Worm (Caenorhabditis elegans): ENCODE results near the gene Y75B8A.32.

The Y75B8A.32 gene

DNA sequence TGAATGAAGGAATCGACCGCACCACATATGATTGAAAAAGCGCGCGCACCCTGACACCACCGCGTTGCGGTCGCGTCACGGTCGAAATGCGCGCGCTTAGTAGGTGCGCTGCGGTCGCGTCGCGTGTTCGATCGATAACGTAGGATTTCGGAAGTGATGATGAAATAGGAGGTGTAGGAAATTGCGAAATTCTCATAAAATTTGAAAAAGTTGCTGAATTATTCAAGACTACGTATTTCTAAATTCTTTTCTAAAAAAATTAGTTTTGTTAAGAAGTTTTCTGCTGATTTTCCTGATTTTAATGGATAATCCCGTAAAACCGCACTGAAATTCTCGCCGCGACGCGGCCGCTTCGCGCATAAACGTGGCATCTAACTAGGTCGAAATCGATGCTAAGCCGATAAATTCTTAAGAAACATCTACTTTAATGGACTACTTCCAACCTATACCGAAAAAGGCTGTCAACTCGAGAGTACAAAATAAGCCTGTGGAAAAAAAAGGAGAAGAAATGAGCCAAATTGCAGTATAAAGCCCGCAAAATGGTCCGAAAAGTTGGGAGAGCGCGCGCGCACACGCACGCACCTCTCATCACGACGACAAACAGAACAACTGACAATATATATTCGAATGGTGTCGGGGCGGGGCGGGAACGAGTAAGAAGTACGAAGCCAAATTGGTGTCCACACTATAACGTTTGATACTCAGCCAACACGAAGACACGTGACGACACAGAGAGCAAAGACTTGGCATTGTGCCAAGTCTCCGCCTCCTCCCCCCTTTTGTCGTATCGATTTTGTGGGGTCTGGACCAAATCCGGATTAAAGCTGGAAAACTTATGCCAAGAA lies 10.3 kb upstream of the Y75B8A.32 start, which contains the start of gene his-72 (continued):
- peak; percentile 28; the same call in 1 of the 2 replicates for TF ChIP-seq mcd-1 (GFP tag; IDR thresholded peaks at IDR 0.05)
- 0 out of 2 replicates have a peak, but pooled peaks have one; percentile 5 for TF ChIP-seq let-526 (GFP tag; IDR thresholded peaks at IDR 0.05)
- TF ChIP-seq efl-1 (GFP tag; optimal IDR thresholded peaks at IDR 0.05), result peak; percentile 56
- no peak for TF ChIP-seq snpc-4 (GFP tag; optimal IDR thresholded peaks at IDR 0.05)
- peak in 1 of 4 experiments; percentile 4 for TF ChIP-seq snpc-4 (tag; optimal IDR thresholded peaks at IDR 0.05)
- TF ChIP-seq hmg-1.2 (GFP tag; IDR thresholded peaks at IDR 0.05), result peak; percentile 38; the same call in 1 of the 2 replicates
- TF ChIP-seq ztf-28 (GFP tag; IDR thresholded peaks at IDR 0.05), result no peak
- TF ChIP-seq egrh-3 (GFP tag; IDR thresholded peaks at IDR 0.05), result no peak
- TF ChIP-seq cebp-2 (GFP tag; IDR thresholded peaks at IDR 0.05), result 0 out of 2 replicates have a peak, but pooled peaks have one; percentile 17
- TF ChIP-seq nfyb-1 (GFP tag; IDR thresholded peaks at IDR 0.05), result peak; percentile 61; the same call in 1 of the 2 replicates
- peak; percentile 15; the same call in 1 of the 2 replicates for TF ChIP-seq F33H1.4 (GFP tag; IDR thresholded peaks at IDR 0.05)
- no peak for TF ChIP-seq tbx-9 (tag; optimal IDR thresholded peaks at IDR 0.05; ENCODE audit: borderline replicate concordance)
- peak; percentile 74 for TF ChIP-seq ama-1 (optimal IDR thresholded peaks at IDR 0.05)
- no peak for TF ChIP-seq ama-1 (GFP tag; optimal IDR thresholded peaks at IDR 0.05)
- peak; percentile 95 for TF ChIP-seq madf-3 (GFP tag; IDR thresholded peaks at IDR 0.05)
- 0 out of 2 replicates have a peak, but pooled peaks have one; percentile 38 for TF ChIP-seq dox-1 (GFP tag; IDR thresholded peaks at IDR 0.05)
- peak; percentile 31; the same call in 1 of the 2 replicates for TF ChIP-seq lin-26 (GFP tag; IDR thresholded peaks at IDR 0.05)
- TF ChIP-seq atf-7 (tag; optimal IDR thresholded peaks at IDR 0.05), result peak; percentile 2
- TF ChIP-seq lin-54 (GFP tag; optimal IDR thresholded peaks at IDR 0.05), result peak; percentile 21
- peak; percentile 84 for TF ChIP-seq cebp-1 (GFP tag; IDR thresholded peaks at IDR 0.05)
- peak; percentile 95 for TF ChIP-seq cebp-1 (tag; optimal IDR thresholded peaks at IDR 0.05)

DNA sequence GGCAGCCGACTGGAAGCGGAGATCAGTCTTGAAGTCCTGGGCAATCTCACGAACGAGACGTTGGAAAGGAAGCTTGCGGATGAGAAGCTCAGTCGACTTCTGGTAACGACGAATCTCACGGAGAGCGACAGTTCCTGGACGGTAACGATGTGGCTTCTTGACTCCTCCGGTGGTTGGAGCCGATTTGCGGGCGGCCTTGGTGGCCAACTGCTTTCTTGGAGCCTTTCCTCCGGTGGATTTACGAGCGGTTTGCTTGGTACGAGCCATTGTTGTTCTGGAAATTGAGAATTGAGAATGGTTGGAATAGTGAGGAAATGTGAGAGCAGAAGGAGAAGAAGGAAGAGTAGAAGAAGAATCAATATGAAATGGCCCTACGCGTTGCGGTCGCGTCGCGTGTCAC lies 9.5 kb upstream of the Y75B8A.32 start:
- no peak for TF ChIP-seq snpc-1.1 (tag; optimal IDR thresholded peaks at IDR 0.05; ENCODE audit: insufficient read depth)
- no peak for TF ChIP-seq T07F8.4 (tag; optimal IDR thresholded peaks at IDR 0.05)
- 0 out of 2 replicates have a peak, but pooled peaks have one; percentile 31 for TF ChIP-seq ekl-4 (GFP tag; IDR thresholded peaks at IDR 0.05)
- no peak for TF ChIP-seq attf-6 (GFP tag; IDR thresholded peaks at IDR 0.05)
- TF ChIP-seq nfya-1 (tag; optimal IDR thresholded peaks at IDR 0.05; ENCODE audit: borderline replicate concordance, insufficient read depth), result no peak

DNA sequence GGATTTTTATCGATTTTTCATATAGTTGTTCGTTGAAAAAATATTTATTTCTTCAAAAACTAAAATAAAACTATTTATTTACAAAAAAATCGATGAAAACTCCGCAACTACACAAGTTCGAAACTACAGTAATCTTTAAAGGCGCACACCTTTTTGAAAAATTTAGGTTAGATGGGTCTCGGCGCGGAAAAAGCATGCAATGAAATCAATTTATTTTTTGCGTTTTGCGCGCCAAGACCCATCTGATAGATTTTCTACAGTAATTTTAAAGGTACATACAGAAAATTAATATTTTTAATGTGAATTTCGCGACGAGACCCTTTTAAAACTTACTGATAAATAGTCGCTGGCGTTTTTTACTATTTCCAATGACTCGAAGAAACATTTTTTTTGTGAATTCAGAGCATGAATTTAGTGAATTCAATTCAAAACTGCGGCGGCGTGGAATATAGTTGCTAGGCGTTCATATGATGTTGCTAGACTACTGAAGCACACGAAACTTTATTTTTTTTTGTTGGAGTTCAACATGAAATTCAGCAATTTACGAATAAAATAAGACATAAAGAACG lies 8.7 kb upstream of the Y75B8A.32 start, which contains the start of gene Y75B8A.33:
Y75B8A.33 (minus strand) TSS at position 385 of the 569 bp plus-strand sequence.
- TF ChIP-seq F57A8.1 (GFP tag; optimal IDR thresholded peaks at IDR 0.05), result no peak
- TF ChIP-seq him-1 (tag; optimal IDR thresholded peaks at IDR 0.05), result peak; percentile 29
- TF ChIP-seq F49E8.2 (tag; optimal IDR thresholded peaks at IDR 0.05; ENCODE audit: insufficient read depth), result no peak
- no peak for TF ChIP-seq nhr-80 (tag; optimal IDR thresholded peaks at IDR 0.05)
- TF ChIP-seq D2030.7 (GFP tag; IDR thresholded peaks at IDR 0.05), result peak; percentile 44; the same call in 1 of the 2 replicates
- TF ChIP-seq let-607 (tag; optimal IDR thresholded peaks at IDR 0.05), result no peak
- TF ChIP-seq xnd-1 (tag; optimal IDR thresholded peaks at IDR 0.05), result peak; percentile 78
- peak; percentile 42 for TF ChIP-seq athp-1 (tag; optimal IDR thresholded peaks at IDR 0.05)
- 0 out of 2 replicates have a peak, but pooled peaks have one; percentile 46 for TF ChIP-seq madf-3 (GFP tag; IDR thresholded peaks at IDR 0.05)
- peak; percentile 25 for TF ChIP-seq dpl-1 (GFP tag; optimal IDR thresholded peaks at IDR 0.05)
- peak; percentile 79 for TF ChIP-seq ceh-91 (GFP tag; IDR thresholded peaks at IDR 0.05)
- no peak for TF ChIP-seq nfyb-1 (GFP tag; IDR thresholded peaks at IDR 0.05)
- TF ChIP-seq efl-1 (GFP tag; optimal IDR thresholded peaks at IDR 0.05), result peak; percentile 86
- no peak for TF ChIP-seq chd-7 (tag; optimal IDR thresholded peaks at IDR 0.05)
- 0 out of 2 replicates have a peak, but pooled peaks have one; percentile 17 for TF ChIP-seq B0019.2 (GFP tag; conservative IDR thresholded peaks at IDR 0.05)
- TF ChIP-seq hsf-1 (GFP tag; IDR thresholded peaks at IDR 0.05), result 0 out of 2 replicates have a peak, but pooled peaks have one; percentile 14
- TF ChIP-seq madf-6 (GFP tag; IDR thresholded peaks at IDR 0.05), result peak; percentile 90
- no peak for TF ChIP-seq Y95B8A.8 (GFP tag; IDR thresholded peaks at IDR 0.05)
- peak; percentile 35 for TF ChIP-seq hrde-1 (tag; optimal IDR thresholded peaks at IDR 0.05; ENCODE audit: borderline replicate concordance)
- peak; percentile 79 for TF ChIP-seq madf-8 (GFP tag; conservative IDR thresholded peaks at IDR 0.05)
